Worm (Caenorhabditis elegans) whole organism, L3 larva: ENCODE data around the gene F49E12.10.

Experiments used
- ZK546.5 ChIP-seq: sonication (generic microtip); optimal IDR thresholded peaks from 2 replicates; lab custom pipeline; 2017; ENCODE audit warnings: missing biosample characterization, missing genetic modification characterization
- elt-1 ChIP-seq: fragments of 150-350 bp; optimal IDR thresholded peaks from 2 replicates; lab custom pipeline; 2014; ENCODE audit warnings: missing biosample characterization, missing genetic modification characterization
- elt-3 ChIP-seq, 3 experiments: fragments of 150-350 bp in 1 of 3; sonication (generic microtip) in 2 of 3; optimal IDR thresholded peaks; 2 replicates in 2 of 3; 4 replicates in 1 of 3; lab custom pipeline; 2014 to 2017; ENCODE audit warnings: missing biosample characterization in 3 of 3, missing genetic modification characterization in 3 of 3
- nhr-12 ChIP-seq: fragments of 150-350 bp; optimal IDR thresholded peaks from 2 replicates; lab custom pipeline; 2014; ENCODE audit warnings: missing biosample characterization, missing genetic modification characterization
- nhr-77 ChIP-seq: fragments of 150-350 bp; optimal IDR thresholded peaks from 2 replicates; lab custom pipeline; 2014; ENCODE audit warnings: missing biosample characterization, missing genetic modification characterization
- pha-4 ChIP-seq: fragments of 150-350 bp; optimal IDR thresholded peaks from 2 replicates; lab custom pipeline; 2014; ENCODE audit warnings: missing biosample characterization, missing genetic modification reagents, missing genetic modification characterization
- skn-1 ChIP-seq: fragments of 150-350 bp; optimal IDR thresholded peaks from 2 replicates; lab custom pipeline; 2014; ENCODE audit warnings: missing biosample characterization, missing genetic modification characterization
- snpc-4 ChIP-seq: fragments of 150-350 bp; optimal IDR thresholded peaks from 2 replicates; lab custom pipeline; 2014; ENCODE audit warnings: missing biosample characterization, missing genetic modification characterization
- unc-39 ChIP-seq: sonication (generic microtip); optimal IDR thresholded peaks from 4 replicates; lab custom pipeline; 2017; ENCODE audit warnings: missing biosample characterization, missing genetic modification characterization
- zag-1 ChIP-seq: fragments of 150-350 bp; optimal IDR thresholded peaks from 2 replicates; lab custom pipeline; 2014; ENCODE audit warnings: missing biosample characterization, missing genetic modification characterization

DNA sequence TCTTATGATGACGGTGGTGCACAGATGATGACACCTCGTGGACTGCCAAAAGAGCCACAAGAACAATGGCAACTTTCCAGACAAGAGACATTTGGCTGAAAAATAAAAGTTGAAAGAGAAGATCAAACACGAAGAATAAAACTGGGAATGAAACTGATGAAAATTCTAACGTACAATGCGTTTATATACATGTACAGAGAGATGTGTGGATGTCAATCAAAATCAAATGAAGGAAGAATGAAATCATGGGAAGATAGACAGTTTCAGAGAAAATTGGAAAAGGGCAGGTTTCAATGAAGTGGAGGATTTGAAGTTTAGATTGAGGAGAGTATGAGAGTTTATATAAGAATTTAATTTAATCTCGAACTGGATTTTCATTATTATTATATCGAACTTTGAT is 8.2 kb downstream of the F49E12.10 start, which contains the start of gene dod-23:
- TF ChIP-seq unc-39 (no peak), pha-4 (tag; lab: Kevin White, UChicago) (no peak), zag-1 (tag; lab: Kevin White, UChicago) (no peak), elt-1 (tag; lab: Kevin White, UChicago) (no peak), snpc-4 (no peak), skn-1 (tag; lab: Kevin White, UChicago) (no peak), nhr-77 (tag; lab: Kevin White, UChicago) (no peak), nhr-12 (tag; lab: Kevin White, UChicago) (no peak), elt-3 (tag; optimal IDR thresholded peaks at IDR 0.05; lab: Kevin White, UChicago) (no peak), ZK546.5 (no peak)
